Worm (Caenorhabditis elegans): ENCODE results near the gene ifa-4.

DNA sequence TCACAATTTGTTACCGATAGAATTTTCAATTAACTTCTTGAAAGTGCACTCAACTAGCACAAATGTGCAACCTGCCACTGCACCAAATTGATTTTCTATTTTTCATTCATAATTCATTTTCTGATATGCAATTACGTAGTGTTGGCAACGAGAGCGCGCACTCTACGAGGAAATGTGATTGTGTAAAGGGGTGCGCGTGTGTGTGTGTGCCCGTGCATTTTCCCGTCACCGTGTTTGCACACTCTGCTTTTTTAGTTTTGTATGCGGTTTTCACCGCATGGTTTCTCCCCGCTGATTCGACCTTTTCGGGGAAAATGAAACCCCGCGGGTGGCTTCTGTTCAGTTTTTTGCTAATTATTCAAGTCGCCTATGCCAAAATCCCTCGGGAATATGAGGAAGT, 25.6 kb downstream of the ifa-4 start, which contains the start of gene T07F12.2:
- TF ChIP-seq elt-2 (tag; optimal IDR thresholded peaks at IDR 0.05) (no peak), hlh-6 (tag; optimal IDR thresholded peaks at IDR 0.05) (no peak), fkh-10 (GFP tag; optimal IDR thresholded peaks at IDR 0.05) (no peak), pax-1 (tag; optimal IDR thresholded peaks at IDR 0.05) (no peak), ahr-1 (tag; optimal IDR thresholded peaks at IDR 0.05) (no peak)
